Worm (Caenorhabditis elegans) whole organism, L2 larva: ENCODE measurements around the gene Y43F8B.19.

ENCODE experiments used
- elt-1 ChIP-seq: fragments of 150-350 bp; optimal IDR thresholded peaks from 2 replicates; lab custom pipeline; 2014; ENCODE audit warnings: missing biosample characterization, missing genetic modification characterization
- mdl-1 ChIP-seq, 2 experiments: fragments of 150-350 bp in 1 of 2; sonication (generic microtip) in 1 of 2; optimal IDR thresholded peaks; 2 replicates each; lab custom pipeline; 2017; ENCODE audit warnings: missing biosample characterization in 2 of 2, missing genetic modification characterization in 2 of 2
- nhr-77 ChIP-seq: fragments of 150-350 bp; optimal IDR thresholded peaks from 2 replicates; lab custom pipeline; 2014; ENCODE audit warnings: missing biosample characterization, missing genetic modification characterization
- sma-3 ChIP-seq: sonication (generic microtip); optimal IDR thresholded peaks from 2 replicates; lab custom pipeline; 2016; ENCODE audit warnings: missing genetic modification reagents, missing genetic modification characterization, missing compliant biosample characterization

DNA sequence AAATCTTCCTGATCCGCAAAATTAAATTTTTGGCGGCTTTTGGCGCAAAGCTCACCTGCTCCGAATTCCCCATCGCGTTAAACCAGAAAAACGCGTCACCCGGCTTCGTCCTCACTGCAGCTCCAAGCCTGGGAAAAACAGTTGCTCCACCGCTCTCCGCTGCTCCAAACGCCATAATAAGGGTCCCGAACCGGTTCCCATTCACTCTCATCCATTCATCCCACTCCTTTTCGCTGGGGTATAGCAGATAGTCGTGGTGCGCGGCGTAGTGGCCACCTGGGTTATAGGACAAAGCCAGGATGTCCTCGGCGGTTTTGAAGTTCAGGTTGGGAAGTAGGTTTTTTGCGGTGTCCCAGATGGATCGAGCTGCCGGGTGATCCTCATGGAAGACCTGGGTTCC, 1.2 kb downstream of the Y43F8B.19 start:
- TF ChIP-seq nhr-77 (tag; lab: Kevin White, UChicago) (no peak), elt-1 (no peak), mdl-1 (tag; optimal IDR thresholded peaks at IDR 0.05; lab: Kevin White, UChicago) (no peak), sma-3 (no peak)
